Fruit fly (Drosophila melanogaster): ENCODE data around the gene Wdr33.

DNA sequence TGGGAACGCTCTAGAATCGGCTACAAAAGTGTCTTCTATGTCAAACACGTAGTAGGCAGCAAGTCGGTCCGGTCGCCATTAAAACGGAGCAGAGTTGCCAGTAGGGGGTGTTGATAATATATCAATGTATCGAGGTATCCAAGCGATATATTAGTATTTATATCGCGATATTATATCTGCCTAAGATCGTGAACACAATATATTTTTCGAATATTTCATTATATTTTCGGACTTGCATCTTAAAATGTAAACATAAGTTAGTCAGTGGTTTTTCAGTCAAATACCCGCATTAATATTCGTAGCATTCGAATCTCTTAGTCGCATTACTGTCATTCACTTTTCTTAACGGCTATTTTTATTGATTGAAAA is 622 bp upstream of the Wdr33 start, which contains the start of gene CG2182:
- TF ChIP-seq CG8478 (optimal IDR thresholded peaks at IDR 0.05) (no peak), CTCF (optimal IDR thresholded peaks at IDR 0.05) (no peak)

Data from S2 (cell line).